Worm (Caenorhabditis elegans) whole organism, L1 larva: ENCODE results near the gene rpl-36.A.
"Not testable (repeated sequence)": the region's sequence is repeated elsewhere in the genome, so short reads cannot be mapped to it uniquely, and the experiment has no call there.

ENCODE experiments used
- C04F5.9 ChIP-seq: sonication (generic microtip); optimal IDR thresholded peaks from 2 replicates; lab custom pipeline; 2016; ENCODE audit warnings: missing genetic modification characterization, missing compliant biosample characterization
- C34B4.2 ChIP-seq: sonication (generic microtip); optimal IDR thresholded peaks from 2 replicates; lab custom pipeline; 2017; ENCODE audit warnings: mild to moderate bottlenecking, missing genetic modification characterization, missing compliant biosample characterization
- alr-1 ChIP-seq: fragments of 200-800 bp; sonication (Bioruptor generic); optimal IDR thresholded peaks from 2 replicates; lab custom pipeline; 2018; ENCODE audit warnings: borderline replicate concordance, mild to moderate bottlenecking, missing genetic modification characterization, missing compliant biosample characterization
- aly-2 ChIP-seq: fragments of 150-350 bp; optimal IDR thresholded peaks from 2 replicates; lab custom pipeline; 2014; ENCODE audit warnings: missing biosample characterization, missing genetic modification characterization
- ama-1 ChIP-seq: fragments of 150-350 bp; optimal IDR thresholded peaks from 2 replicates; lab custom pipeline; 2014
- ceh-88 ChIP-seq: fragments of 200-800 bp; sonication (Bioruptor generic); IDR thresholded peaks from 2 replicates; pipeline ENCODE4 v1.3.6; 2022; ENCODE audit warnings: missing genetic modification characterization, missing compliant biosample characterization
- efl-1 ChIP-seq, 4 experiments: fragments of 150-350 bp; optimal IDR thresholded peaks in 3 of 4; peaks in 1 of 4; 1 replicate in 1 of 4; 2 replicates in 3 of 4; lab custom pipeline; 2014; ENCODE audit warnings: missing biosample characterization in 2 of 4, missing genetic modification characterization in 2 of 4, missing genetic modification reagents in 2 of 4
- efl-3 ChIP-seq: fragments of 200-800 bp; sonication (Bioruptor generic); optimal IDR thresholded peaks from 2 replicates; lab custom pipeline; 2018; ENCODE audit warnings: mild to moderate bottlenecking, missing genetic modification characterization, missing compliant biosample characterization
- elt-3 ChIP-seq, 6 experiments: fragments of 150-350 bp in 1 of 6; sonication (generic microtip); optimal IDR thresholded peaks; 2 replicates each; lab custom pipeline; 2017 to 2018; ENCODE audit warnings: missing biosample characterization in 6 of 6, missing genetic modification characterization in 6 of 6, inconsistent platforms in 1 of 6
- ets-5 ChIP-seq: fragments of 200-800 bp; sonication (Bioruptor generic); IDR thresholded peaks from 2 replicates; pipeline ENCODE4 v1.3.6; 2022; ENCODE audit warnings: missing genetic modification characterization, missing compliant biosample characterization
- fkh-10 ChIP-seq: sonication (generic microtip); optimal IDR thresholded peaks from 2 replicates; lab custom pipeline; 2017; ENCODE audit warnings: missing biosample characterization, missing genetic modification reagents, missing genetic modification characterization
- fkh-4 ChIP-seq: sonication (generic microtip); optimal IDR thresholded peaks from 2 replicates; lab custom pipeline; 2016; ENCODE audit warnings: missing compliant biosample characterization, missing genetic modification characterization, borderline replicate concordance
- grh-1 ChIP-seq: fragments of 200-800 bp; sonication (Bioruptor generic); IDR thresholded peaks from 2 replicates; pipeline ENCODE4 v1.3.6; 2022; ENCODE audit warnings: missing genetic modification reagents, missing genetic modification characterization, missing compliant biosample characterization
- hlh-17 ChIP-seq: fragments of 200-800 bp; sonication (Bioruptor generic); optimal IDR thresholded peaks from 2 replicates; lab custom pipeline; 2018; ENCODE audit warnings: missing genetic modification characterization, mild to moderate bottlenecking, missing compliant biosample characterization, moderate library complexity, borderline replicate concordance
- hlh-4 ChIP-seq: sonication (generic microtip); optimal IDR thresholded peaks from 2 replicates; lab custom pipeline; 2016; ENCODE audit warnings: mild to moderate bottlenecking, missing genetic modification characterization, missing compliant biosample characterization
- hpl-2 ChIP-seq: fragments of 150-350 bp; optimal IDR thresholded peaks from 2 replicates; lab custom pipeline; 2014; ENCODE audit warnings: missing biosample characterization, missing genetic modification reagents, missing genetic modification characterization
- irx-1 ChIP-seq: sonication (generic microtip); optimal IDR thresholded peaks from 2 replicates; lab custom pipeline; 2016; ENCODE audit warnings: missing genetic modification characterization, missing compliant biosample characterization
- isw-1 ChIP-seq: fragments of 200-800 bp; sonication (Bioruptor generic); IDR thresholded peaks from 2 replicates; pipeline ENCODE4 v1.3.6; 2022; ENCODE audit warnings: missing genetic modification characterization, missing compliant biosample characterization
- lin-14 ChIP-seq: fragments of 200-800 bp; sonication (Bioruptor generic); optimal IDR thresholded peaks from 2 replicates; lab custom pipeline; 2018; ENCODE audit warnings: mild to moderate bottlenecking, missing genetic modification characterization, moderate library complexity, missing compliant biosample characterization
- lir-3 ChIP-seq: sonication (generic microtip); optimal IDR thresholded peaks from 2 replicates; lab custom pipeline; 2016; ENCODE audit warnings: mild to moderate bottlenecking, missing genetic modification characterization, moderate library complexity, missing compliant biosample characterization; ENCODE audit not compliant: poor library complexity
- lsy-2 ChIP-seq, 2 experiments: fragments of 150-350 bp; optimal IDR thresholded peaks; 2 replicates each; lab custom pipeline; 2014; ENCODE audit warnings: missing biosample characterization in 2 of 2, missing genetic modification characterization in 2 of 2
- nhr-12 ChIP-seq: sonication (generic microtip); optimal IDR thresholded peaks from 2 replicates; lab custom pipeline; 2017; ENCODE audit warnings: missing biosample characterization, missing genetic modification characterization
- nhr-20 ChIP-seq: sonication (generic microtip); optimal IDR thresholded peaks from 2 replicates; lab custom pipeline; 2016; ENCODE audit warnings: mild to moderate bottlenecking, missing genetic modification characterization, missing compliant biosample characterization
- nhr-28 ChIP-seq: fragments of 150-350 bp; optimal IDR thresholded peaks from 2 replicates; lab custom pipeline; 2014; ENCODE audit warnings: missing biosample characterization, missing genetic modification characterization
- nhr-71 ChIP-seq: sonication (generic microtip); optimal IDR thresholded peaks from 2 replicates; lab custom pipeline; 2016; ENCODE audit warnings: mild to moderate bottlenecking, missing genetic modification characterization, moderate library complexity, missing compliant biosample characterization
- nhr-76 ChIP-seq: sonication (generic microtip); optimal IDR thresholded peaks from 2 replicates; lab custom pipeline; 2017; ENCODE audit warnings: missing biosample characterization, missing genetic modification characterization
- nhr-90 ChIP-seq: sonication (generic microtip); optimal IDR thresholded peaks from 2 replicates; lab custom pipeline; 2016; ENCODE audit warnings: mild to moderate bottlenecking, missing genetic modification characterization, missing compliant biosample characterization; ENCODE audit not compliant: poor library complexity
- snpc-4 ChIP-seq: fragments of 150-350 bp; optimal IDR thresholded peaks from 2 replicates; lab custom pipeline; 2014; ENCODE audit warnings: missing biosample characterization, missing genetic modification characterization
- sox-4 ChIP-seq: sonication (generic microtip); optimal IDR thresholded peaks from 2 replicates; lab custom pipeline; 2016; ENCODE audit warnings: missing genetic modification characterization, missing compliant biosample characterization
- swsn-7 ChIP-seq: sonication (generic microtip); optimal IDR thresholded peaks from 2 replicates; lab custom pipeline; 2016; ENCODE audit warnings: missing genetic modification characterization, missing compliant biosample characterization
- tlp-1 ChIP-seq: fragments of 150-350 bp; optimal IDR thresholded peaks from 2 replicates; lab custom pipeline; 2014; ENCODE audit warnings: missing biosample characterization, missing genetic modification characterization
- unc-86 ChIP-seq: sonication (generic microtip); optimal IDR thresholded peaks from 2 replicates; lab custom pipeline; 2016; ENCODE audit warnings: missing genetic modification characterization, missing compliant biosample characterization

Gene rpl-36.A

DNA sequence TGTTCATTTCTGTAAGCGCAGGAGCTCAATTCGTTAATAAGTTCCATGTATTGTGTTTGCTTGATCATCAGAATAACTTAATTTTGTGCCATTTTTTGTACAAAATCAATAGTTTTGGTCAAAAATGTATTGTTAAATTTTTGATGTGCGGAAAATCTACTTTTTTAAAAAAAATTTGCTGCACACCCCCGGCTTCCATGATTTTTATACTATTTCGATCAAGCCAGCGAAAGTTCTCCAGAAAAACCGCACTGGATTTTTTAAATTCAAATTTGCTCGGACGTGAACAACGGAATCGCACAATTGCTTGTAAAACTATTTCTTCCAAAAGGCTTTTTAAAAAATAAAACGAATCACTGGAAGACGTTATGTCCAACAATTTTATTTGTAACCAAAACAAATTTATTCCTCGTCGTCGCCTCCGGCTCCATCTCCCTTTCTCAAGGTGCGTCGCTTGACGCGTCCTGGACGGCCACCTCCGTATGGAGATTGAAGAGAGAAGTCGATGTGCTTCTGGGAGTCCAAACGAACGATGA lies 28.1 kb upstream of the rpl-36.A start:
- TF ChIP-seq efl-1 (optimal IDR thresholded peaks at IDR 0.05; lab: Kevin White, UChicago) (no peak), efl-1 (GFP tag; optimal IDR thresholded peaks at IDR 0.05 in 1 of 2; lab: Kevin White, UChicago) (peak in 1 of 2 experiments; percentile 25), lsy-2 (tag; optimal IDR thresholded peaks at IDR 0.05; lab: Kevin White, UChicago) (peak in 1 of 2 experiments; percentile 49), C34B4.2 (tag; lab: Kevin White, UChicago) (no peak)

DNA sequence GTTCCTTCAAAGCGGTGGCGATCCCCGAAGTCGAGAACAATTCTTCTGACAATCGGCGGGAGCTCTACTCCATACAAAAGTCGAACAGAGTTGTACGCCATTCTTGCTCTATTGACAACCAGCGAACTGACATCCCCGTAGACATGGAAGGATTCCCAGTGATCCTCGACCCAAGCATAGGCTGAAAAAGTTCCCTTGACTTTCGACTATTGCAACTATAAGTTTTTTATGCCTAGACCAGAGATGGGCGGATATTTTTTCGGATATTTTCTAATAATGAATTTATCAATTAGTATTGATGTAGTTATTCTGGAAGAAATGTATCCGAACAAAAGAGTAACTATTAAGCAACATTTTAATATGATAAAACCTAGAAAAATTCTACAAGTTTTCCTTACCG lies 24.8 kb upstream of the rpl-36.A start, which contains the start of gene W10C6.2:
Gene W10C6.2, minus strand, starts transcription at position 101 of the 400 bp plus-strand sequence.
- TF ChIP-seq hlh-4 (tag; lab: Kevin White, UChicago); efl-3 (GFP tag; lab: Kevin White, UChicago); elt-3 (tag; optimal IDR thresholded peaks at IDR 0.05; lab: Kevin White, UChicago): not testable (repeated sequence)

ce11 chrII:11112419-11112818 lies 15.4 kb upstream of the rpl-36.A start, which contains the start of gene mat-2:
TSS of gene mat-2 (plus strand) at chrII:11112719.
- TF ChIP-seq ceh-88 (GFP tag; lab: Robert Waterston, UW) (no peak), efl-1 (optimal IDR thresholded peaks at IDR 0.05; lab: Kevin White, UChicago) (no peak), efl-1 (GFP tag; optimal IDR thresholded peaks at IDR 0.05 in 1 of 2; lab: Kevin White, UChicago) (peak in 1 of 2 experiments; percentile 68)

ce11 chrII:11111107-11111506 lies 14.1 kb upstream of the rpl-36.A start, which contains the start of gene glb-4:
TSS of gene glb-4 (minus strand) at chrII:11111207.
- TF ChIP-seq nhr-76 (tag; lab: Kevin White, UChicago) (no peak), nhr-71 (tag; lab: Kevin White, UChicago) (peak; percentile 18), nhr-90 (no peak), lin-14 (peak; percentile 57), fkh-10 (peak; percentile 7), tlp-1 (tag; lab: Kevin White, UChicago) (no peak), grh-1 (GFP tag; lab: Robert Waterston, UW) (no peak), snpc-4 (tag; lab: Kevin White, UChicago) (no peak), swsn-7 (tag; lab: Kevin White, UChicago) (no peak), ama-1 (lab: Kevin White, UChicago) (no peak), unc-86 (peak; percentile 21)
- TF ChIP-seq, all 84 proteins: peak for 4

- TF ChIP-seq lsy-2 (tag; optimal IDR thresholded peaks at IDR 0.05; lab: Kevin White, UChicago): no peak
- TF ChIP-seq lir-3 (tag; lab: Kevin White, UChicago): no peak
- no peak for TF ChIP-seq ets-5
- TF ChIP-seq sox-4: no peak
- TF ChIP-seq fkh-4: no peak
- TF ChIP-seq nhr-12 (tag; lab: Kevin White, UChicago): no peak
- no peak for TF ChIP-seq tlp-1 (tag; lab: Kevin White, UChicago)
- no peak for TF ChIP-seq alr-1 (tag; lab: Kevin White, UChicago)
- TF ChIP-seq nhr-28 (tag; lab: Kevin White, UChicago): no peak
- TF ChIP-seq C04F5.9: no peak
Observed at ce11 chrII:11110419-11110818, 13.4 kb upstream of the rpl-36.A start.

ce11 chrII:11107828-11108227 lies 10.8 kb upstream of the rpl-36.A start, which contains the start of gene apc-17:
TSS of gene apc-17 (plus strand) at chrII:11108128.
- no peak for TF ChIP-seq hlh-17
- no peak for TF ChIP-seq irx-1 (tag; lab: Kevin White, UChicago)
- no peak for TF ChIP-seq efl-3 (GFP tag; lab: Kevin White, UChicago)
- TF ChIP-seq nhr-20: no peak
- no peak for TF ChIP-seq isw-1 (GFP tag; lab: Robert Waterston, UW)
- TF ChIP-seq hpl-2 (GFP tag; lab: Kevin White, UChicago): no peak
- TF ChIP-seq C34B4.2 (tag; lab: Kevin White, UChicago): no peak
- no peak for TF ChIP-seq lin-14
- TF ChIP-seq aly-2 (tag; lab: Kevin White, UChicago): no peak
